Worm (Caenorhabditis elegans) whole organism, mixed stage, embryonic: ENCODE data around the gene sqv-7.
A peak's percentile ranks its signal among the peaks of the same experiment; 100 is the strongest.

ENCODE experiments used
- lin-13 ChIP-seq: fragments of 150-350 bp; optimal IDR thresholded peaks from 2 replicates; lab custom pipeline; 2014; ENCODE audit warnings: missing biosample characterization, missing genetic modification characterization
- nhr-28 ChIP-seq: fragments of 150-350 bp; optimal IDR thresholded peaks from 2 replicates; lab custom pipeline; 2014; ENCODE audit warnings: missing biosample characterization, missing genetic modification characterization
- nhr-76 ChIP-seq: sonication (generic microtip); optimal IDR thresholded peaks from 2 replicates; lab custom pipeline; 2017; ENCODE audit warnings: missing biosample characterization, missing genetic modification characterization
- unc-62 ChIP-seq: fragments of 150-350 bp; optimal IDR thresholded peaks from 2 replicates; lab custom pipeline; 2014; ENCODE audit warnings: missing biosample characterization, missing genetic modification reagents, missing genetic modification characterization

- peak; percentile 5 for TF ChIP-seq unc-62 (GFP tag; lab: Kevin White, UChicago)
- no peak for TF ChIP-seq nhr-76 (tag; lab: Kevin White, UChicago)
- TF ChIP-seq lin-13 (tag; lab: Kevin White, UChicago), result peak; percentile 72
- no peak for TF ChIP-seq nhr-28 (tag; lab: Kevin White, UChicago)
Observed at ce11 chrII:6968191-6968675, 44.3 kb downstream of the sqv-7 start.
